Worm (Caenorhabditis elegans) whole organism, L2 larva: ENCODE measurements around the gene F15E6.10.

Source experiments
- ZK546.5 ChIP-seq: sonication (generic microtip); optimal IDR thresholded peaks from 2 replicates; lab custom pipeline; 2017; ENCODE audit warnings: missing biosample characterization, missing genetic modification characterization
- ceh-16 ChIP-seq: fragments of 150-350 bp; optimal IDR thresholded peaks from 2 replicates; lab custom pipeline; 2014; ENCODE audit warnings: missing biosample characterization, missing genetic modification characterization
- crh-2 ChIP-seq: sonication (generic microtip); optimal IDR thresholded peaks from 2 replicates; lab custom pipeline; 2017; ENCODE audit warnings: missing biosample characterization, missing genetic modification characterization
- skn-1 ChIP-seq: sonication (generic microtip); optimal IDR thresholded peaks from 2 replicates; lab custom pipeline; 2017; ENCODE audit warnings: missing biosample characterization, missing genetic modification characterization
- snpc-4 ChIP-seq: fragments of 150-350 bp; optimal IDR thresholded peaks from 2 replicates; lab custom pipeline; 2014; ENCODE audit warnings: missing biosample characterization, missing genetic modification characterization
- unc-62 ChIP-seq: fragments of 150-350 bp; optimal IDR thresholded peaks from 2 replicates; lab custom pipeline; 2014; ENCODE audit warnings: missing biosample characterization, missing genetic modification reagents, missing genetic modification characterization

DNA sequence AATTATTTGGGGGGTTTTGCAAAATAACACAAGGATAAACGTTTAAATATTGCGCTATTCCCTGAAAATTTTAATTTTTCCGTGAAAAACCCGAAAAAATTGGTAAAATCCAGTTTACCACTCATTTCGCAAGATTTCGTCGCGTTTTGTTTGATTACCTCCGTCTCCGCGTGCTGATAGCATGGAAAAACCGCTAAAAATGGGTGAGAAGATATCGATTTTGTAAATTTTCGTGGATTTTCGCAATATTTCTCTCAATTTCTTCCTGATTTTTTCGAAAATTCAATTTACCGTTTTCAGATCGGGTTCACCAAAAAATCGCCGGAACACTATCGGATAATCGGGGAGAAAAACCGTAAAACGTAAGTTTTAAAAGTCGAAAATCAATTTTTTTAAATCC lies 44.9 kb upstream of the F15E6.10 start, which contains the start of gene ama-1:
- no peak for TF ChIP-seq snpc-4
- no peak for TF ChIP-seq crh-2 (tag; lab: Kevin White, UChicago)
- TF ChIP-seq ceh-16 (tag; lab: Kevin White, UChicago), result no peak
- TF ChIP-seq ZK546.5 (tag; lab: Kevin White, UChicago), result no peak
- TF ChIP-seq skn-1 (tag; lab: Kevin White, UChicago), result no peak
- TF ChIP-seq unc-62 (GFP tag; lab: Kevin White, UChicago), result no peak
